Worm (Caenorhabditis elegans) whole organism, L1 larva: Measurements from ENCODE around the gene sms-1.

Source experiments
- C04F5.9 ChIP-seq: sonication (generic microtip); optimal IDR thresholded peaks from 2 replicates; lab custom pipeline; 2016; ENCODE audit warnings: missing genetic modification characterization, missing compliant biosample characterization
- C34B4.2 ChIP-seq: sonication (generic microtip); optimal IDR thresholded peaks from 2 replicates; lab custom pipeline; 2017; ENCODE audit warnings: mild to moderate bottlenecking, missing genetic modification characterization, missing compliant biosample characterization
- aly-2 ChIP-seq: fragments of 150-350 bp; optimal IDR thresholded peaks from 2 replicates; lab custom pipeline; 2014; ENCODE audit warnings: missing biosample characterization, missing genetic modification characterization
- ama-1 ChIP-seq: fragments of 150-350 bp; optimal IDR thresholded peaks from 2 replicates; lab custom pipeline; 2014
- ceh-63 ChIP-seq: fragments of 200-800 bp; sonication (Bioruptor generic); optimal IDR thresholded peaks from 2 replicates; lab custom pipeline; 2018; ENCODE audit warnings: mild to moderate bottlenecking, missing genetic modification characterization, missing compliant biosample characterization
- ceh-88 ChIP-seq: fragments of 200-800 bp; sonication (Bioruptor generic); IDR thresholded peaks from 2 replicates; pipeline ENCODE4 v1.3.6; 2022; ENCODE audit warnings: missing genetic modification characterization, missing compliant biosample characterization
- dpl-1 ChIP-seq, 3 experiments: fragments of 150-350 bp in 2 of 3; sonication (generic microtip) in 1 of 3; optimal IDR thresholded peaks; 2 replicates each; lab custom pipeline; 2014 to 2017; ENCODE audit warnings: missing biosample characterization in 3 of 3, missing genetic modification characterization in 3 of 3, missing genetic modification reagents in 3 of 3
- dsc-1 ChIP-seq: sonication (generic microtip); optimal IDR thresholded peaks from 2 replicates; lab custom pipeline; 2016; ENCODE audit warnings: mild to moderate bottlenecking, missing genetic modification characterization, missing compliant biosample characterization
- egl-27 ChIP-seq, 2 experiments: fragments of 150-350 bp in 1 of 2; sonication (generic microtip); optimal IDR thresholded peaks; 3 replicates each; lab custom pipeline; 2017 to 2018; ENCODE audit warnings: missing biosample characterization in 2 of 2, missing genetic modification characterization in 2 of 2, missing genetic modification reagents in 2 of 2
- elt-2 ChIP-seq: sonication (generic microtip); optimal IDR thresholded peaks from 2 replicates; lab custom pipeline; 2016; ENCODE audit warnings: missing genetic modification characterization, mild to moderate bottlenecking, inconsistent platforms, missing compliant biosample characterization, missing genetic modification reagents
- elt-3 ChIP-seq, 6 experiments: fragments of 150-350 bp in 1 of 6; sonication (generic microtip); optimal IDR thresholded peaks; 2 replicates each; lab custom pipeline; 2017 to 2018; ENCODE audit warnings: missing biosample characterization in 6 of 6, missing genetic modification characterization in 6 of 6, inconsistent platforms in 1 of 6
- fkh-10 ChIP-seq: sonication (generic microtip); optimal IDR thresholded peaks from 2 replicates; lab custom pipeline; 2017; ENCODE audit warnings: missing biosample characterization, missing genetic modification reagents, missing genetic modification characterization
- fkh-4 ChIP-seq: sonication (generic microtip); optimal IDR thresholded peaks from 2 replicates; lab custom pipeline; 2016; ENCODE audit warnings: missing compliant biosample characterization, missing genetic modification characterization, borderline replicate concordance
- fkh-8 ChIP-seq: sonication (generic microtip); optimal IDR thresholded peaks from 2 replicates; lab custom pipeline; 2016; ENCODE audit warnings: mild to moderate bottlenecking, missing genetic modification characterization, missing compliant biosample characterization
- fos-1 ChIP-seq: fragments of 150-350 bp; optimal IDR thresholded peaks from 2 replicates; lab custom pipeline; 2014; ENCODE audit warnings: missing biosample characterization, missing genetic modification characterization
- hlh-4 ChIP-seq: sonication (generic microtip); optimal IDR thresholded peaks from 2 replicates; lab custom pipeline; 2016; ENCODE audit warnings: mild to moderate bottlenecking, missing genetic modification characterization, missing compliant biosample characterization
- hpl-2 ChIP-seq: fragments of 150-350 bp; optimal IDR thresholded peaks from 2 replicates; lab custom pipeline; 2014; ENCODE audit warnings: missing biosample characterization, missing genetic modification reagents, missing genetic modification characterization
- irx-1 ChIP-seq: sonication (generic microtip); optimal IDR thresholded peaks from 2 replicates; lab custom pipeline; 2016; ENCODE audit warnings: missing genetic modification characterization, missing compliant biosample characterization
- isw-1 ChIP-seq: fragments of 200-800 bp; sonication (Bioruptor generic); IDR thresholded peaks from 2 replicates; pipeline ENCODE4 v1.3.6; 2022; ENCODE audit warnings: missing genetic modification characterization, missing compliant biosample characterization
- lin-13 ChIP-seq: fragments of 150-350 bp; optimal IDR thresholded peaks from 2 replicates; lab custom pipeline; 2014; ENCODE audit warnings: missing biosample characterization, missing genetic modification reagents, missing genetic modification characterization
- lin-14 ChIP-seq: fragments of 200-800 bp; sonication (Bioruptor generic); optimal IDR thresholded peaks from 2 replicates; lab custom pipeline; 2018; ENCODE audit warnings: mild to moderate bottlenecking, missing genetic modification characterization, moderate library complexity, missing compliant biosample characterization
- lin-15B ChIP-seq: fragments of 150-350 bp; sonication (generic microtip); optimal IDR thresholded peaks from 3 replicates; lab custom pipeline; 2014; ENCODE audit warnings: missing biosample characterization, missing genetic modification characterization
- lin-35 ChIP-seq, 2 experiments: fragments of 150-350 bp; optimal IDR thresholded peaks; 2 replicates each; lab custom pipeline; 2014; ENCODE audit warnings: missing biosample characterization in 2 of 2, missing genetic modification characterization in 2 of 2, missing genetic modification reagents in 2 of 2
- lir-3 ChIP-seq: sonication (generic microtip); optimal IDR thresholded peaks from 2 replicates; lab custom pipeline; 2016; ENCODE audit warnings: mild to moderate bottlenecking, missing genetic modification characterization, moderate library complexity, missing compliant biosample characterization; ENCODE audit not compliant: poor library complexity
- lsy-2 ChIP-seq, 2 experiments: fragments of 150-350 bp; optimal IDR thresholded peaks; 2 replicates each; lab custom pipeline; 2014; ENCODE audit warnings: missing biosample characterization in 2 of 2, missing genetic modification characterization in 2 of 2
- mdl-1 ChIP-seq, 2 experiments: fragments of 150-350 bp; optimal IDR thresholded peaks; 2 replicates each; lab custom pipeline; 2014 to 2017; ENCODE audit warnings: missing biosample characterization in 2 of 2, missing genetic modification characterization in 2 of 2, inconsistent platforms in 1 of 2
- mef-2 ChIP-seq: fragments of 150-350 bp; optimal IDR thresholded peaks from 2 replicates; lab custom pipeline; 2014; ENCODE audit warnings: missing biosample characterization, missing genetic modification characterization
- nhr-11 ChIP-seq: fragments of 150-350 bp; optimal IDR thresholded peaks from 2 replicates; lab custom pipeline; 2014; ENCODE audit warnings: missing biosample characterization, missing genetic modification characterization
- nhr-19 ChIP-seq: fragments of 200-800 bp; sonication (Bioruptor generic); conservative IDR thresholded peaks from 2 replicates; pipeline ENCODE4 v1.3.6; 2022; ENCODE audit warnings: missing genetic modification characterization, missing compliant biosample characterization
- nhr-20 ChIP-seq: sonication (generic microtip); optimal IDR thresholded peaks from 2 replicates; lab custom pipeline; 2016; ENCODE audit warnings: mild to moderate bottlenecking, missing genetic modification characterization, missing compliant biosample characterization
- nhr-237 ChIP-seq: fragments of 150-350 bp; optimal IDR thresholded peaks from 2 replicates; lab custom pipeline; 2014; ENCODE audit warnings: missing biosample characterization, missing genetic modification characterization
- nhr-47 ChIP-seq: sonication (generic microtip); optimal IDR thresholded peaks from 2 replicates; lab custom pipeline; 2016; ENCODE audit warnings: mild to moderate bottlenecking, missing genetic modification characterization, moderate library complexity, missing compliant biosample characterization
- nhr-71 ChIP-seq: sonication (generic microtip); optimal IDR thresholded peaks from 2 replicates; lab custom pipeline; 2016; ENCODE audit warnings: mild to moderate bottlenecking, missing genetic modification characterization, moderate library complexity, missing compliant biosample characterization
- nhr-76 ChIP-seq: sonication (generic microtip); optimal IDR thresholded peaks from 2 replicates; lab custom pipeline; 2017; ENCODE audit warnings: missing biosample characterization, missing genetic modification characterization
- nhr-77 ChIP-seq: fragments of 150-350 bp; optimal IDR thresholded peaks from 2 replicates; lab custom pipeline; 2014; ENCODE audit warnings: missing biosample characterization, missing genetic modification characterization
- nhr-85 ChIP-seq: sonication (generic microtip); peaks from one replicate; lab custom pipeline; 2016; ENCODE audit warnings: missing genetic modification characterization, inconsistent platforms, missing compliant biosample characterization
- nhr-90 ChIP-seq: sonication (generic microtip); optimal IDR thresholded peaks from 2 replicates; lab custom pipeline; 2016; ENCODE audit warnings: mild to moderate bottlenecking, missing genetic modification characterization, missing compliant biosample characterization; ENCODE audit not compliant: poor library complexity
- pqm-1 ChIP-seq: sonication (generic microtip); optimal IDR thresholded peaks from 3 replicates; lab custom pipeline; 2017; ENCODE audit warnings: missing biosample characterization, missing genetic modification characterization
- skn-1 ChIP-seq: fragments of 150-350 bp; optimal IDR thresholded peaks from 2 replicates; lab custom pipeline; 2014; ENCODE audit warnings: missing biosample characterization, missing genetic modification characterization
- snpc-4 ChIP-seq: fragments of 150-350 bp; optimal IDR thresholded peaks from 2 replicates; lab custom pipeline; 2014; ENCODE audit warnings: missing biosample characterization, missing genetic modification characterization
- snu-23 ChIP-seq: sonication (generic microtip); optimal IDR thresholded peaks from 2 replicates; lab custom pipeline; 2016; ENCODE audit warnings: missing genetic modification characterization, missing compliant biosample characterization
- sox-4 ChIP-seq: sonication (generic microtip); optimal IDR thresholded peaks from 2 replicates; lab custom pipeline; 2016; ENCODE audit warnings: missing genetic modification characterization, missing compliant biosample characterization
- sptf-1 ChIP-seq: fragments of 150-350 bp; optimal IDR thresholded peaks from 2 replicates; lab custom pipeline; 2014; ENCODE audit warnings: missing biosample characterization, missing genetic modification characterization
- sup-37 ChIP-seq: fragments of 200-800 bp; sonication (Bioruptor generic); optimal IDR thresholded peaks from 2 replicates; lab custom pipeline; 2018; ENCODE audit warnings: mild to moderate bottlenecking, missing genetic modification characterization, missing compliant biosample characterization
- swsn-7 ChIP-seq: sonication (generic microtip); optimal IDR thresholded peaks from 2 replicates; lab custom pipeline; 2016; ENCODE audit warnings: missing genetic modification characterization, missing compliant biosample characterization
- tbx-2 ChIP-seq: sonication (generic microtip); optimal IDR thresholded peaks from 2 replicates; lab custom pipeline; 2016; ENCODE audit warnings: missing genetic modification characterization, missing compliant biosample characterization
- tlp-1 ChIP-seq: fragments of 150-350 bp; optimal IDR thresholded peaks from 2 replicates; lab custom pipeline; 2014; ENCODE audit warnings: missing biosample characterization, missing genetic modification characterization
- unc-30 ChIP-seq: sonication (generic microtip); optimal IDR thresholded peaks from 2 replicates; lab custom pipeline; 2017; ENCODE audit warnings: missing biosample characterization, missing genetic modification characterization
- unc-62 ChIP-seq: fragments of 150-350 bp; optimal IDR thresholded peaks from 2 replicates; lab custom pipeline; 2014; ENCODE audit warnings: missing biosample characterization, missing genetic modification reagents, missing genetic modification characterization
- unc-86 ChIP-seq: sonication (generic microtip); optimal IDR thresholded peaks from 2 replicates; lab custom pipeline; 2016; ENCODE audit warnings: missing genetic modification characterization, missing compliant biosample characterization
- unc-98 ChIP-seq: fragments of 200-800 bp; sonication (Bioruptor generic); IDR thresholded peaks from 2 replicates; pipeline ENCODE4 v1.3.6; 2022; ENCODE audit warnings: missing genetic modification characterization, missing compliant biosample characterization
- xbp-1 ChIP-seq: sonication (generic microtip); optimal IDR thresholded peaks from 2 replicates; lab custom pipeline; 2016; ENCODE audit warnings: missing genetic modification characterization, missing compliant biosample characterization
- zag-1 ChIP-seq: fragments of 150-350 bp; optimal IDR thresholded peaks from 2 replicates; lab custom pipeline; 2014; ENCODE audit warnings: missing biosample characterization, missing genetic modification characterization
- ztf-11 ChIP-seq, 2 experiments: sonication (generic microtip); optimal IDR thresholded peaks; 2 replicates each; lab custom pipeline; 2016 to 2017; ENCODE audit warnings: missing genetic modification characterization in 2 of 2, missing biosample characterization in 1 of 2, missing compliant biosample characterization in 1 of 2
- ztf-4 ChIP-seq: fragments of 150-350 bp; optimal IDR thresholded peaks from 2 replicates; lab custom pipeline; 2014; ENCODE audit warnings: missing biosample characterization, missing genetic modification characterization

sms-1 gene

ce11 chrIV:11479095-11479494, 18.9 kb downstream of the sms-1 start, which contains the start of gene catp-8:
catp-8 (minus strand) TSS chrIV:11479251.
- no peak for TF ChIP-seq C04F5.9 (tag; lab: Kevin White, UChicago)
- TF ChIP-seq tbx-2 (tag; lab: Kevin White, UChicago), result no peak
- TF ChIP-seq nhr-20, result no peak
- TF ChIP-seq aly-2 (tag; lab: Kevin White, UChicago), result peak; percentile 38
- TF ChIP-seq elt-2 (tag; lab: Kevin White, UChicago), result no peak
- TF ChIP-seq unc-98 (GFP tag; lab: Robert Waterston, UW), result no peak
- no peak for TF ChIP-seq snpc-4
- peak; percentile 42 for TF ChIP-seq nhr-71
- no peak for TF ChIP-seq ceh-88 (GFP tag; lab: Robert Waterston, UW)
- no peak for TF ChIP-seq ceh-63 (GFP tag; lab: Kevin White, UChicago)
- no peak for TF ChIP-seq snu-23
- TF ChIP-seq mdl-1 (tag; optimal IDR thresholded peaks at IDR 0.05; lab: Kevin White, UChicago), result no peak
- no peak for TF ChIP-seq lin-13 (GFP tag; lab: Kevin White, UChicago)
- TF ChIP-seq nhr-19 (GFP tag; lab: Robert Waterston, UW), result no peak
- no peak for TF ChIP-seq sptf-1 (tag; lab: Kevin White, UChicago)
- no peak for TF ChIP-seq sox-4 (tag; lab: Kevin White, UChicago)
- no peak for TF ChIP-seq lin-14 (GFP tag; lab: Kevin White, UChicago)
- peak; percentile 6 for TF ChIP-seq ztf-4 (tag; lab: Kevin White, UChicago)
- TF ChIP-seq lin-15B (tag; lab: Kevin White, UChicago), result no peak
- TF ChIP-seq unc-62 (GFP tag; lab: Kevin White, UChicago), result no peak
- TF ChIP-seq skn-1 (tag; lab: Kevin White, UChicago), result no peak
- peak in 1 of 3 experiments; percentile 8 for TF ChIP-seq dpl-1 (GFP tag; optimal IDR thresholded peaks at IDR 0.05; lab: Kevin White, UChicago)
- no peak for TF ChIP-seq nhr-76 (tag; lab: Kevin White, UChicago)
- no peak for TF ChIP-seq elt-3 (tag; optimal IDR thresholded peaks at IDR 0.05; lab: Kevin White, UChicago)
- TF ChIP-seq C34B4.2, result no peak
- no peak for TF ChIP-seq mef-2
- no peak for TF ChIP-seq pqm-1 (tag; lab: Kevin White, UChicago)
- peak in 1 of 2 experiments; percentile 15 for TF ChIP-seq lsy-2 (tag; optimal IDR thresholded peaks at IDR 0.05; lab: Kevin White, UChicago)
- TF ChIP-seq fos-1 (tag; lab: Kevin White, UChicago), result no peak
- peak; percentile 58 for TF ChIP-seq ama-1
- TF ChIP-seq unc-30 (tag; lab: Kevin White, UChicago), result no peak
- TF ChIP-seq irx-1 (tag; lab: Kevin White, UChicago), result no peak
- TF ChIP-seq nhr-11 (tag; lab: Kevin White, UChicago), result no peak
- TF ChIP-seq ztf-11 (tag; optimal IDR thresholded peaks at IDR 0.05; lab: Kevin White, UChicago), result no peak
- no peak for TF ChIP-seq zag-1 (tag; lab: Kevin White, UChicago)
- TF ChIP-seq tlp-1 (tag; lab: Kevin White, UChicago), result no peak
- TF ChIP-seq hpl-2 (GFP tag; lab: Kevin White, UChicago), result no peak
- no peak for TF ChIP-seq isw-1
- TF ChIP-seq nhr-77 (tag; lab: Kevin White, UChicago), result no peak
- no peak for TF ChIP-seq fkh-4 (tag; lab: Kevin White, UChicago)
- TF ChIP-seq lin-35 (GFP tag; optimal IDR thresholded peaks at IDR 0.05; lab: Kevin White, UChicago), result no peak
- TF ChIP-seq egl-27 (tag; optimal IDR thresholded peaks at IDR 0.05; lab: Kevin White, UChicago), result no peak
- TF ChIP-seq unc-86 (tag; lab: Kevin White, UChicago), result no peak
- peak; percentile 66 for TF ChIP-seq nhr-85 (tag; lab: Kevin White, UChicago)
- no peak for TF ChIP-seq fkh-8 (tag; lab: Kevin White, UChicago)
- TF ChIP-seq sup-37 (GFP tag; lab: Kevin White, UChicago), result no peak
- no peak for TF ChIP-seq dsc-1 (tag; lab: Kevin White, UChicago)
- no peak for TF ChIP-seq lir-3
- no peak for TF ChIP-seq xbp-1 (tag; lab: Kevin White, UChicago)
- no peak for TF ChIP-seq nhr-237 (tag; lab: Kevin White, UChicago)
- no peak for TF ChIP-seq fkh-10 (GFP tag; lab: Kevin White, UChicago)
- TF ChIP-seq nhr-47, result peak; percentile 15
- no peak for TF ChIP-seq nhr-90 (tag; lab: Kevin White, UChicago)
- TF ChIP-seq hlh-4 (tag; lab: Kevin White, UChicago), result no peak
- peak; percentile 10 for TF ChIP-seq swsn-7 (tag; lab: Kevin White, UChicago)
